Worm (Caenorhabditis elegans): ENCODE data around the gene rgs-4.

DNA sequence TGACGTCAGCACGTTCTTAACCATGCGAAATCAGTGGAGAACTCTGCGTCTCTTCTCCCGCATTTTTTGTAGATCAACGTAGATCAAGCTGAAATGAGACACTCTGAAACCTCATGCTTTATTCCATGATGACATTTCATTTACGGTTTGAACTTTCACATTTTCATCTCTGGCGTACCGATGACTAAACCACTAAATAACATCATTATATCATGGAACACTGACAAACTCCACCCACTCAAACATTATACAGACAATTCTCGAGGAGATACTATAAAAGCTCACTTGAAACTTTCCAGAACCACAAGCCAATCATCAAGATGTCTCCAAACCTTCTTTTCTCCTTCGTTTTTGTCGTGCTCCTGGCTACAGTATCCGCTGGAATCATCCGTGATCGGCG, 27.7 kb upstream of the rgs-4 start, which contains the start of gene nspe-7:
- no peak for TF ChIP-seq him-1 (tag; optimal IDR thresholded peaks at IDR 0.05)
- TF ChIP-seq W03F9.2 (tag; optimal IDR thresholded peaks at IDR 0.05): no peak

Measured in whole organism, L4/young adult.